Worm (Caenorhabditis elegans): ENCODE measurements around the gene unc-44.

Gene unc-44

ce11 chrIV:5952966-5953365 lies 22.4 kb upstream of the unc-44 start (continued):
- TF ChIP-seq lsy-2 (tag; optimal IDR thresholded peaks at IDR 0.05): peak; percentile 18 to 66
- no peak for TF ChIP-seq sptf-1 (tag; optimal IDR thresholded peaks at IDR 0.05)
- TF ChIP-seq ceh-8 (GFP tag; optimal IDR thresholded peaks at IDR 0.05): no peak
- TF ChIP-seq dpl-1 (GFP tag; optimal IDR thresholded peaks at IDR 0.05): peak in 1 of 3 experiments; percentile 11
- TF ChIP-seq lin-15B (tag; optimal IDR thresholded peaks at IDR 0.05): no peak
- no peak for TF ChIP-seq hpl-2 (GFP tag; optimal IDR thresholded peaks at IDR 0.05)
- TF ChIP-seq efl-1 (optimal IDR thresholded peaks at IDR 0.05): peak; percentile 9 to 18
- TF ChIP-seq efl-1 (GFP tag; optimal IDR thresholded peaks at IDR 0.05 in 1 of 2): no peak
- TF ChIP-seq mdl-1 (tag; optimal IDR thresholded peaks at IDR 0.05): no peak
- TF ChIP-seq fkh-10 (GFP tag; optimal IDR thresholded peaks at IDR 0.05): peak; percentile 63
- no peak for TF ChIP-seq unc-30 (tag; optimal IDR thresholded peaks at IDR 0.05)
- no peak for TF ChIP-seq pag-3 (tag; optimal IDR thresholded peaks at IDR 0.05; ENCODE audit: borderline replicate concordance, insufficient read depth)

- TF ChIP-seq ztf-11 (tag; optimal IDR thresholded peaks at IDR 0.05): no peak
- TF ChIP-seq fos-1 (tag; optimal IDR thresholded peaks at IDR 0.05): no peak
- TF ChIP-seq ceh-90 (tag; optimal IDR thresholded peaks at IDR 0.05): no peak
- no peak for TF ChIP-seq mef-2 (tag; optimal IDR thresholded peaks at IDR 0.05)
- no peak for TF ChIP-seq fkh-8 (tag; optimal IDR thresholded peaks at IDR 0.05)
- no peak for TF ChIP-seq tlp-1 (tag; optimal IDR thresholded peaks at IDR 0.05)
- TF ChIP-seq egl-13 (tag; optimal IDR thresholded peaks at IDR 0.05): no peak
- TF ChIP-seq C34B4.2 (tag; optimal IDR thresholded peaks at IDR 0.05): no peak
- no peak for TF ChIP-seq nhr-237 (tag; optimal IDR thresholded peaks at IDR 0.05)
- no peak for TF ChIP-seq lin-35 (GFP tag; optimal IDR thresholded peaks at IDR 0.05)
- TF ChIP-seq aly-2 (tag; optimal IDR thresholded peaks at IDR 0.05): no peak
Observed at ce11 chrIV:5954743-5955142, 20.6 kb upstream of the unc-44 start.

ce11 chrIV:5959951-5960350 lies 15.4 kb upstream of the unc-44 start:
- TF ChIP-seq unc-30 (tag; optimal IDR thresholded peaks at IDR 0.05) (no peak), Y116A8C.19 (tag; optimal IDR thresholded peaks at IDR 0.05; ENCODE audit: borderline replicate concordance) (no peak), nhr-47 (tag; optimal IDR thresholded peaks at IDR 0.05) (peak; percentile 19), ceh-90 (tag; optimal IDR thresholded peaks at IDR 0.05) (no peak), efl-3 (GFP tag; optimal IDR thresholded peaks at IDR 0.05) (no peak), unc-62 (GFP tag; optimal IDR thresholded peaks at IDR 0.05) (no peak), nhr-84 (tag; optimal IDR thresholded peaks at IDR 0.05) (no peak), ces-1 (GFP tag; optimal IDR thresholded peaks at IDR 0.05) (no peak), unc-86 (tag; optimal IDR thresholded peaks at IDR 0.05) (peak; percentile 46), lir-3 (tag; optimal IDR thresholded peaks at IDR 0.05; ENCODE audit: poor library complexity) (no peak), lin-14 (GFP tag; optimal IDR thresholded peaks at IDR 0.05) (peak; percentile 85), fkh-8 (tag; optimal IDR thresholded peaks at IDR 0.05) (peak; percentile 35), dpl-1 (GFP tag; optimal IDR thresholded peaks at IDR 0.05) (no peak), nhr-71 (tag; optimal IDR thresholded peaks at IDR 0.05) (peak; percentile 28), nhr-12 (tag; optimal IDR thresholded peaks at IDR 0.05) (no peak), nhr-237 (tag; optimal IDR thresholded peaks at IDR 0.05) (no peak), egl-13 (tag; optimal IDR thresholded peaks at IDR 0.05) (no peak), ceh-82 (tag; optimal IDR thresholded peaks at IDR 0.05) (peak in 1 of 3 experiments; percentile 48), sptf-1 (tag; optimal IDR thresholded peaks at IDR 0.05) (no peak), C04F5.9 (tag; optimal IDR thresholded peaks at IDR 0.05) (no peak), ets-5 (GFP tag; IDR thresholded peaks at IDR 0.05) (no peak), blmp-1 (tag; optimal IDR thresholded peaks at IDR 0.05) (no peak), grh-1 (GFP tag; IDR thresholded peaks at IDR 0.05) (no peak), mep-1 (tag; optimal IDR thresholded peaks at IDR 0.05) (no peak), egl-27 (tag; optimal IDR thresholded peaks at IDR 0.05) (no peak), lsy-2 (tag; optimal IDR thresholded peaks at IDR 0.05) (peak in 1 of 2 experiments; percentile 6), C16A3.4 (tag; optimal IDR thresholded peaks at IDR 0.05) (no peak), efl-1 (optimal IDR thresholded peaks at IDR 0.05) (peak in 1 of 2 experiments; percentile 2), efl-1 (GFP tag; optimal IDR thresholded peaks at IDR 0.05 in 1 of 2) (no peak), swsn-7 (tag; optimal IDR thresholded peaks at IDR 0.05) (peak; percentile 8), lin-35 (GFP tag; optimal IDR thresholded peaks at IDR 0.05) (peak in 1 of 2 experiments; percentile 14), alr-1 (tag; optimal IDR thresholded peaks at IDR 0.05; ENCODE audit: borderline replicate concordance) (no peak), pax-3 (tag; optimal IDR thresholded peaks at IDR 0.05) (no peak), nhr-90 (tag; optimal IDR thresholded peaks at IDR 0.05; ENCODE audit: poor library complexity) (no peak), snu-23 (GFP tag; optimal IDR thresholded peaks at IDR 0.05) (peak; percentile 5), snpc-4 (tag; optimal IDR thresholded peaks at IDR 0.05) (no peak)
